Fruit fly (Drosophila melanogaster) whole organism, embryonic: ENCODE measurements around the gene Obp99d.
A peak's percentile ranks its signal among the peaks of the same experiment; 100 is the strongest.

Source experiments
- ATbp ChIP-seq: fragments of 200-800 bp; sonication (Bioruptor generic); optimal IDR thresholded peaks from 2 replicates; lab custom pipeline; 2017; ENCODE audit warnings: missing biosample characterization, mild to moderate bottlenecking, missing genetic modification characterization, missing genetic modification reagents
- C15 ChIP-seq: fragments of 200-800 bp; sonication (Bioruptor generic); IDR thresholded peaks from 3 replicates; pipeline ENCODE4 v1.3.6; 2022; ENCODE audit warnings: missing biosample characterization, missing genetic modification characterization
- CG12071 ChIP-seq: fragments of 200-800 bp; sonication (Bioruptor generic); optimal IDR thresholded peaks from 3 replicates; lab custom pipeline; 2018; ENCODE audit warnings: missing biosample characterization, mild to moderate bottlenecking, missing genetic modification characterization
- CG12769 ChIP-seq: fragments of 200-800 bp; sonication (Bioruptor generic); optimal IDR thresholded peaks from 2 replicates; lab custom pipeline; 2019; ENCODE audit warnings: missing biosample characterization, mild to moderate bottlenecking, missing genetic modification characterization, moderate library complexity
- CG14667 ChIP-seq: fragments of 200-800 bp; sonication (Bioruptor generic); IDR thresholded peaks from 2 replicates; pipeline ENCODE4 v1.3.6; 2022; ENCODE audit warnings: missing biosample characterization, missing genetic modification characterization
- CG15011 ChIP-seq: fragments of 200-800 bp; sonication (Bioruptor generic); optimal IDR thresholded peaks from 3 replicates; lab custom pipeline; 2018; ENCODE audit warnings: missing biosample characterization, mild to moderate bottlenecking, missing genetic modification characterization
- CG1603 ChIP-seq: fragments of 200-800 bp; sonication (Bioruptor generic); optimal IDR thresholded peaks from 2 replicates; lab custom pipeline; 2019; ENCODE audit warnings: missing biosample characterization, mild to moderate bottlenecking, missing genetic modification characterization, moderate library complexity
- CG1832 ChIP-seq: fragments of 200-800 bp; sonication (Bioruptor generic); optimal IDR thresholded peaks from 2 replicates; lab custom pipeline; 2017; ENCODE audit warnings: missing biosample characterization, mild to moderate bottlenecking, missing genetic modification characterization, inconsistent platforms
- CG18619 ChIP-seq: fragments of 200-800 bp; sonication (Bioruptor generic); optimal IDR thresholded peaks from 3 replicates; lab custom pipeline; 2017; ENCODE audit warnings: missing biosample characterization, mild to moderate bottlenecking, missing genetic modification characterization
- CG2129 ChIP-seq: fragments of 200-800 bp; sonication (Bioruptor generic); IDR thresholded peaks from 2 replicates; pipeline ENCODE4 v1.3.6; 2022; ENCODE audit warnings: missing biosample characterization, missing genetic modification characterization; ENCODE audit not compliant: partially characterized antibody
- CG31365 ChIP-seq: fragments of 200-800 bp; sonication (Bioruptor generic); optimal IDR thresholded peaks from 2 replicates; lab custom pipeline; 2018; ENCODE audit warnings: missing biosample characterization, mild to moderate bottlenecking, missing genetic modification characterization
- CG4404 ChIP-seq: fragments of 200-800 bp; sonication (Bioruptor generic); IDR thresholded peaks from 2 replicates; pipeline ENCODE4 v1.3.6; 2022; ENCODE audit warnings: missing biosample characterization, missing genetic modification characterization
- CG6254 ChIP-seq: fragments of 200-800 bp; sonication (Bioruptor generic); optimal IDR thresholded peaks from 3 replicates; lab custom pipeline; 2017; ENCODE audit warnings: mild to moderate bottlenecking, missing biosample characterization, missing genetic modification reagents, missing genetic modification characterization
- CG6689 ChIP-seq: fragments of 200-800 bp; sonication (Bioruptor generic); IDR thresholded peaks from 2 replicates; pipeline ENCODE4 v1.3.6; 2022; ENCODE audit warnings: missing biosample characterization, missing genetic modification characterization
- CG6854 ChIP-seq: fragments of 200-800 bp; sonication (Bioruptor generic); optimal IDR thresholded peaks from 3 replicates; lab custom pipeline; 2017; ENCODE audit warnings: missing biosample characterization, mild to moderate bottlenecking, missing genetic modification characterization
- CG7987 ChIP-seq: fragments of 200-800 bp; sonication (Bioruptor generic); optimal IDR thresholded peaks from 2 replicates; lab custom pipeline; 2018; ENCODE audit warnings: missing biosample characterization, mild to moderate bottlenecking, missing genetic modification characterization, moderate library complexity
- CG8478 ChIP-seq: fragments of >200 bp; optimal IDR thresholded peaks from 2 replicates; lab custom pipeline; 2018
- CG8765 ChIP-seq: fragments of 200-800 bp; sonication (Bioruptor generic); IDR thresholded peaks from 2 replicates; pipeline ENCODE4 v1.3.6; 2022; ENCODE audit warnings: missing biosample characterization, missing genetic modification characterization
- D ChIP-seq, 2 experiments: fragments of 200-800 bp in 1 of 2; fragments of >200 bp in 1 of 2; sonication (Bioruptor generic) in 1 of 2; optimal IDR thresholded peaks; 2 replicates in 1 of 2; 3 replicates in 1 of 2; lab custom pipeline; 2017; ENCODE audit warnings: mild to moderate bottlenecking in 1 of 2, missing biosample characterization in 1 of 2, missing genetic modification characterization in 1 of 2, missing genetic modification reagents in 1 of 2
- Dll ChIP-seq: fragments of 200-800 bp; sonication (Bioruptor generic); IDR thresholded peaks from 4 replicates; pipeline ENCODE4 v1.3.6; 2022; ENCODE audit warnings: missing biosample characterization, missing genetic modification characterization; ENCODE audit not compliant: partially characterized antibody
- Doc2 ChIP-seq: fragments of 200-800 bp; sonication (Bioruptor generic); IDR thresholded peaks from 2 replicates; pipeline ENCODE4 v1.3.6; 2022; ENCODE audit warnings: missing biosample characterization, missing genetic modification characterization
- Dp ChIP-seq: fragments of 200-800 bp; sonication (Bioruptor generic); optimal IDR thresholded peaks from 2 replicates; lab custom pipeline; 2018; ENCODE audit warnings: missing biosample characterization, mild to moderate bottlenecking, missing genetic modification characterization, moderate library complexity
- H2.0 ChIP-seq: fragments of 200-800 bp; sonication (Bioruptor generic); IDR thresholded peaks from 2 replicates; pipeline ENCODE4 v1.3.6; 2022; ENCODE audit warnings: missing biosample characterization, missing genetic modification characterization
- Hand ChIP-seq: fragments of 200-800 bp; sonication (Bioruptor generic); optimal IDR thresholded peaks from 2 replicates; lab custom pipeline; 2017; ENCODE audit warnings: mild to moderate bottlenecking, missing biosample characterization, missing genetic modification reagents, missing genetic modification characterization
- Hmr ChIP-seq: fragments of 200-800 bp; sonication (Bioruptor generic); optimal IDR thresholded peaks from 3 replicates; lab custom pipeline; 2017; ENCODE audit warnings: mild to moderate bottlenecking, missing biosample characterization, missing genetic modification reagents, missing genetic modification characterization
- Hr3 ChIP-seq: fragments of 200-800 bp; sonication (Bioruptor generic); optimal IDR thresholded peaks from 3 replicates; lab custom pipeline; 2016; ENCODE audit warnings: missing biosample characterization, missing genetic modification characterization
- Kr ChIP-seq: fragments of 200-800 bp; sonication (Bioruptor generic); optimal IDR thresholded peaks from 2 replicates; lab custom pipeline; 2017; ENCODE audit warnings: missing biosample characterization, mild to moderate bottlenecking, missing genetic modification characterization
- Nf-YB ChIP-seq: fragments of 200-800 bp; sonication (Bioruptor generic); optimal IDR thresholded peaks from 3 replicates; lab custom pipeline; 2019; ENCODE audit warnings: missing biosample characterization, mild to moderate bottlenecking, missing genetic modification characterization, moderate library complexity
- Optix ChIP-seq: fragments of 200-800 bp; sonication (Bioruptor generic); IDR thresholded peaks from 3 replicates; pipeline ENCODE4 v1.3.6; 2022; ENCODE audit warnings: missing biosample characterization, missing genetic modification characterization
- Scr ChIP-seq: fragments of 200-800 bp; sonication (Bioruptor generic); IDR thresholded peaks from 2 replicates; pipeline ENCODE4 v1.3.6; 2022; ENCODE audit warnings: missing biosample characterization, missing genetic modification characterization; ENCODE audit not compliant: partially characterized antibody
- Sin3A ChIP-seq: fragments of >200 bp; optimal IDR thresholded peaks from 2 replicates; lab custom pipeline; 2018
- Ssrp ChIP-seq: fragments of 200-800 bp; sonication (Bioruptor generic); optimal IDR thresholded peaks from 2 replicates; lab custom pipeline; 2018; ENCODE audit warnings: missing biosample characterization, mild to moderate bottlenecking, missing genetic modification characterization, moderate library complexity
- Tbp ChIP-seq: fragments of >200 bp; optimal IDR thresholded peaks from 2 replicates; lab custom pipeline; 2018; ENCODE audit warnings: missing biosample characterization, missing genetic modification characterization
- ap ChIP-seq: fragments of 200-800 bp; sonication (Bioruptor generic); IDR thresholded peaks from 2 replicates; pipeline ENCODE4 v1.3.6; 2022; ENCODE audit warnings: missing biosample characterization, missing genetic modification characterization
- ara ChIP-seq: fragments of 200-800 bp; sonication (Bioruptor generic); IDR thresholded peaks from 2 replicates; pipeline ENCODE4 v1.3.6; 2022; ENCODE audit warnings: missing biosample characterization, missing genetic modification characterization
- chif ChIP-seq, 2 experiments: fragments of 200-800 bp; sonication (Bioruptor generic); optimal IDR thresholded peaks; 3 replicates each; lab custom pipeline; 2016; ENCODE audit warnings: missing biosample characterization in 2 of 2, missing genetic modification characterization in 2 of 2
- chm ChIP-seq: fragments of 200-800 bp; sonication (Bioruptor generic); IDR thresholded peaks from 2 replicates; pipeline ENCODE4 v1.3.6; 2022; ENCODE audit warnings: missing biosample characterization, missing genetic modification characterization
- dan ChIP-seq: fragments of 200-800 bp; sonication (Bioruptor generic); IDR thresholded peaks from 2 replicates; pipeline ENCODE4 v1.3.6; 2022; ENCODE audit warnings: missing biosample characterization, missing genetic modification characterization
- gsb ChIP-seq: fragments of 200-800 bp; sonication (Bioruptor generic); IDR thresholded peaks from 2 replicates; pipeline ENCODE4 v1.3.6; 2022; ENCODE audit warnings: missing biosample characterization, missing genetic modification characterization
- ken ChIP-seq: fragments of 200-800 bp; sonication (Bioruptor generic); IDR thresholded peaks from 3 replicates; pipeline ENCODE4 v1.3.6; 2022; ENCODE audit warnings: missing biosample characterization, missing genetic modification characterization
- lov ChIP-seq, 2 experiments: fragments of 200-800 bp in 1 of 2; fragments of >200 bp in 1 of 2; sonication (Bioruptor generic) in 1 of 2; IDR thresholded peaks in 1 of 2; optimal IDR thresholded peaks in 1 of 2; 2 replicates in 1 of 2; 3 replicates in 1 of 2; pipeline versions ENCODE4 v1.3.6 to Lab custom; 2017 to 2022; ENCODE audit warnings: missing biosample characterization in 1 of 2, missing genetic modification characterization in 1 of 2
- mam ChIP-seq: fragments of 200-800 bp; sonication (Bioruptor generic); optimal IDR thresholded peaks from 3 replicates; lab custom pipeline; 2016; ENCODE audit warnings: missing biosample characterization, missing genetic modification characterization
- nom ChIP-seq: fragments of 200-800 bp; sonication (Bioruptor generic); optimal IDR thresholded peaks from 2 replicates; lab custom pipeline; 2017; ENCODE audit warnings: missing biosample characterization, missing genetic modification characterization, mild to moderate bottlenecking, moderate library complexity, missing genetic modification reagents
- pb ChIP-seq: fragments of 200-800 bp; sonication (Bioruptor generic); optimal IDR thresholded peaks from 3 replicates; lab custom pipeline; 2016; ENCODE audit warnings: missing biosample characterization, missing genetic modification characterization
- pnt ChIP-seq: fragments of 200-800 bp; sonication (Bioruptor generic); optimal IDR thresholded peaks from 3 replicates; lab custom pipeline; 2016; ENCODE audit warnings: missing biosample characterization, missing genetic modification characterization
- toy ChIP-seq: fragments of 200-800 bp; sonication (Bioruptor generic); IDR thresholded peaks from 2 replicates; pipeline ENCODE4 v1.3.6; 2022; ENCODE audit warnings: missing biosample characterization, missing genetic modification characterization
- trem ChIP-seq: fragments of 200-800 bp; optimal IDR thresholded peaks from 3 replicates; lab custom pipeline; 2019; ENCODE audit warnings: missing biosample characterization, mild to moderate bottlenecking, missing genetic modification characterization, moderate library complexity
- zen ChIP-seq: fragments of 200-800 bp; sonication (Bioruptor generic); optimal IDR thresholded peaks from 3 replicates; lab custom pipeline; 2018; ENCODE audit warnings: missing biosample characterization, mild to moderate bottlenecking, missing genetic modification characterization, moderate library complexity
- zen2 ChIP-seq: fragments of 200-800 bp; sonication (Bioruptor generic); IDR thresholded peaks from 3 replicates; pipeline ENCODE4 v1.3.6; 2022; ENCODE audit warnings: missing biosample characterization, missing genetic modification characterization; ENCODE audit not compliant: partially characterized antibody
- zf30C ChIP-seq: fragments of 200-800 bp; sonication (Bioruptor generic); optimal IDR thresholded peaks from 3 replicates; lab custom pipeline; 2018; ENCODE audit warnings: missing biosample characterization, mild to moderate bottlenecking, missing genetic modification characterization

The Obp99d gene

DNA sequence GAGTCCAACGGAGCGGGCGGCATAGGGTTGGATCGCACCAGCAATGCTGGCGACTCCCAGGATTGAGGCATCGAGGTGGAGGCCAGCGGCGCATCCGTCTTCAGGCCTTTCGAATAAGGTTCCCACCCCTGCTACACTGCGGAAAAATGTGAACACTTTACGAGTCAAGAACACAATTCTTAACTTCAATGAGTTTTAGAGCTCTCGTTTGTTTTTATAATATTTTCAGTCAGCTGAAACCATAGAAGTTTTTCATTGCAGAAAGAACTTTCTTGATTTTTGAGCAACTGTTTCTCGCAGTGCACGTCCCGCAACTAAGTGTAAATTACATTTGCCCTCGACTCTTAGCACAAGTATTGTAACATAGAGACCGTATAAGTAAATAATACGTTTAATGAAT lies 17.9 kb upstream of the Obp99d start (continued):
- TF ChIP-seq ken = 0 out of 3 replicates have a peak, but pooled peaks have one; percentile 16
- no peak for TF ChIP-seq CG12769 (tag; lab: Kevin White, UChicago)
- TF ChIP-seq dan (GFP tag; lab: Robert Waterston, UW) = peak; percentile 18; the same call in 1 of the 2 replicates
- no peak for TF ChIP-seq Scr (GFP tag; lab: Robert Waterston, UW)
- TF ChIP-seq Hr3 = no peak
- no peak for TF ChIP-seq zen2
- TF ChIP-seq trem (tag; lab: Kevin White, UChicago) = peak; percentile 27
- TF ChIP-seq CG14667 = no peak
- TF ChIP-seq Optix (GFP tag; lab: Robert Waterston, UW) = no peak
- peak; percentile 61; the same call in 1 of the 2 replicates for TF ChIP-seq CG8765 (GFP tag; lab: Robert Waterston, UW)
- no peak for TF ChIP-seq CG6254
- peak; percentile 42 for TF ChIP-seq Ssrp (tag; lab: Kevin White, UChicago)
- TF ChIP-seq CG15011 (GFP tag; lab: Kevin White, UChicago) = no peak
- no peak for TF ChIP-seq ATbp
- peak; percentile 40; the same call in 1 of the 2 replicates for TF ChIP-seq H2.0
- TF ChIP-seq Nf-YB (GFP tag; lab: Kevin White, UChicago) = peak; percentile 17
- TF ChIP-seq Doc2 (GFP tag; lab: Robert Waterston, UW) = no peak
- TF ChIP-seq nom (GFP tag; lab: Kevin White, UChicago) = no peak
- TF ChIP-seq gsb = no peak
- no peak for TF ChIP-seq Dp (GFP tag; lab: Kevin White, UChicago)
- TF ChIP-seq Sin3A = no peak
- TF ChIP-seq CG1603 (tag; lab: Kevin White, UChicago) = peak; percentile 63
- no peak for TF ChIP-seq CG12071 (GFP tag; lab: Kevin White, UChicago)
- peak; percentile 9 for TF ChIP-seq zf30C (GFP tag; lab: Kevin White, UChicago)
- peak; percentile 21 to 50 for TF ChIP-seq chif (GFP tag; optimal IDR thresholded peaks at IDR 0.05; lab: Kevin White, UChicago)
- no peak for TF ChIP-seq toy (GFP tag; lab: Robert Waterston, UW)
- peak; percentile 29 for TF ChIP-seq pnt
- no peak for TF ChIP-seq Hmr (GFP tag; lab: Kevin White, UChicago)
- TF ChIP-seq CG7987 (GFP tag; lab: Kevin White, UChicago) = no peak
- no peak for TF ChIP-seq Tbp (GFP tag; lab: Kevin White, UChicago)
- TF ChIP-seq CG18619 (GFP tag; lab: Kevin White, UChicago) = no peak
- peak; percentile 75 for TF ChIP-seq zen (tag; lab: Kevin White, UChicago)
- peak; percentile 38; the same call in 1 of the 2 replicates for TF ChIP-seq ara (GFP tag; lab: Robert Waterston, UW)
- TF ChIP-seq D (optimal IDR thresholded peaks at IDR 0.05; lab: Kevin White, UChicago) = no peak
- peak; percentile 11 for TF ChIP-seq D (GFP tag; optimal IDR thresholded peaks at IDR 0.05; lab: Kevin White, UChicago)
- TF ChIP-seq CG6689 (GFP tag; lab: Robert Waterston, UW) = 0 out of 2 replicates have a peak, but pooled peaks have one; percentile 20
- no peak for TF ChIP-seq Dll (GFP tag; lab: Robert Waterston, UW)
- no peak for TF ChIP-seq CG2129
- no peak for TF ChIP-seq Kr
- TF ChIP-seq pb (GFP tag; lab: Kevin White, UChicago) = no peak
- TF ChIP-seq CG8478 = no peak
- TF ChIP-seq mam (GFP tag; lab: Kevin White, UChicago) = no peak
- no peak for TF ChIP-seq Hand (GFP tag; lab: Kevin White, UChicago)
- TF ChIP-seq CG4404 (GFP tag; lab: Robert Waterston, UW) = peak; percentile 67
- no peak for TF ChIP-seq CG1832 (GFP tag; lab: Kevin White, UChicago)
- TF ChIP-seq CG6854 = no peak
- TF ChIP-seq chm = no peak
- TF ChIP-seq lov (optimal IDR thresholded peaks at IDR 0.05; lab: Kevin White, UChicago) = no peak
- TF ChIP-seq lov (GFP tag; IDR thresholded peaks at IDR 0.05; lab: Robert Waterston, UW) = no peak
- TF ChIP-seq CG31365 (tag; lab: Kevin White, UChicago) = no peak
- TF ChIP-seq C15 = no peak
- no peak for TF ChIP-seq ap
